Worm (Caenorhabditis elegans): ENCODE results near the gene pygl-1.

ce11 chrV:3530403-3530802 lies 48.4 kb upstream of the pygl-1 start, which contains the start of gene srbc-66:
- TF ChIP-seq sem-4 (tag; optimal IDR thresholded peaks at IDR 0.05) (no peak), nhr-25 (tag; optimal IDR thresholded peaks at IDR 0.05) (no peak), lin-13 (GFP tag; optimal IDR thresholded peaks at IDR 0.05) (no peak), nhr-23 (tag; optimal IDR thresholded peaks at IDR 0.05) (no peak), ceh-82 (tag; optimal IDR thresholded peaks at IDR 0.05) (no peak), ceh-16 (tag; optimal IDR thresholded peaks at IDR 0.05) (no peak), nhr-11 (tag; optimal IDR thresholded peaks at IDR 0.05) (no peak)
